Fruit fly (Drosophila melanogaster) whole organism, pupa: ENCODE data around the gene snRNP-U1-C.

Experiments used
- CG10348 ChIP-seq: fragments of 200-800 bp; sonication (Bioruptor generic); IDR thresholded peaks from 2 replicates; pipeline ENCODE4 v1.3.6; 2022; ENCODE audit warnings: missing biosample characterization, missing genetic modification characterization
- CG12605 ChIP-seq: fragments of 200-800 bp; sonication (Bioruptor generic); IDR thresholded peaks from 2 replicates; pipeline ENCODE4 v1.3.6; 2022; ENCODE audit warnings: missing biosample characterization, missing genetic modification characterization
- CG14655 ChIP-seq: fragments of 200-800 bp; sonication (Bioruptor generic); optimal IDR thresholded peaks from 3 replicates; lab custom pipeline; 2017; ENCODE audit warnings: mild to moderate bottlenecking, missing biosample characterization, missing genetic modification reagents, missing genetic modification characterization
- CG17806 ChIP-seq: fragments of 200-800 bp; sonication (Bioruptor generic); optimal IDR thresholded peaks from 2 replicates; lab custom pipeline; 2018; ENCODE audit warnings: missing biosample characterization, mild to moderate bottlenecking, missing genetic modification characterization, moderate library complexity
- CG32121 ChIP-seq: fragments of 200-800 bp; sonication (Bioruptor generic); IDR thresholded peaks from 2 replicates; pipeline ENCODE4 v1.3.6; 2022; ENCODE audit warnings: missing biosample characterization, missing genetic modification characterization
- CG34367 ChIP-seq: fragments of 200-800 bp; sonication (Bioruptor generic); optimal IDR thresholded peaks from 2 replicates; lab custom pipeline; 2018; ENCODE audit warnings: missing biosample characterization, mild to moderate bottlenecking, missing genetic modification characterization
- CG8159 ChIP-seq: fragments of 200-800 bp; sonication (Bioruptor generic); optimal IDR thresholded peaks from 3 replicates; lab custom pipeline; 2018; ENCODE audit warnings: missing biosample characterization, mild to moderate bottlenecking, missing genetic modification characterization, moderate library complexity
- EcR ChIP-seq: fragments of 200-800 bp; sonication (Bioruptor generic); optimal IDR thresholded peaks from 3 replicates; lab custom pipeline; 2019; ENCODE audit warnings: missing biosample characterization, missing genetic modification characterization, mild to moderate bottlenecking, moderate library complexity, missing genetic modification reagents
- Ets98B ChIP-seq: fragments of 200-800 bp; sonication (Bioruptor generic); IDR thresholded peaks from 2 replicates; pipeline ENCODE4 v1.3.6; 2022; ENCODE audit warnings: missing biosample characterization, missing genetic modification characterization
- Pif1A ChIP-seq: fragments of 200-800 bp; sonication (Bioruptor generic); optimal IDR thresholded peaks from 3 replicates; lab custom pipeline; 2016; ENCODE audit warnings: missing biosample characterization, missing genetic modification characterization
- Pif1B ChIP-seq: fragments of 200-800 bp; sonication (Bioruptor generic); optimal IDR thresholded peaks from 3 replicates; lab custom pipeline; 2016; ENCODE audit warnings: missing biosample characterization, missing genetic modification characterization
- Snoo ChIP-seq: fragments of 200-800 bp; sonication (Bioruptor generic); optimal IDR thresholded peaks from 3 replicates; lab custom pipeline; 2017; ENCODE audit warnings: missing biosample characterization, mild to moderate bottlenecking, missing genetic modification characterization, inconsistent platforms
- gl ChIP-seq: fragments of 200-800 bp; sonication (Bioruptor generic); optimal IDR thresholded peaks from 2 replicates; lab custom pipeline; 2018; ENCODE audit warnings: missing biosample characterization, mild to moderate bottlenecking, missing genetic modification characterization

dm6 chr3R:19014742-19015422, 31.4 kb upstream of the snRNP-U1-C start:
- TF ChIP-seq CG14655 (GFP tag; lab: Kevin White, UChicago) (no peak), CG12605 (GFP tag; lab: Robert Waterston, UW) (peak; percentile 36), EcR (GFP tag; lab: Kevin White, UChicago) (no peak), Ets98B (GFP tag; lab: Robert Waterston, UW) (peak; percentile 68; the same call in 1 of the 2 replicates), CG8159 (tag; lab: Kevin White, UChicago) (no peak), gl (tag; lab: Kevin White, UChicago) (no peak), CG32121 (GFP tag; lab: Robert Waterston, UW) (peak; percentile 62), Pif1B (no peak), CG17806 (tag; lab: Kevin White, UChicago) (peak; percentile 9), CG10348 (GFP tag; lab: Robert Waterston, UW) (no peak), Pif1A (GFP tag; lab: Kevin White, UChicago) (no peak), Snoo (tag; lab: Kevin White, UChicago) (no peak), CG34367 (tag; lab: Kevin White, UChicago) (no peak)
